Fruit fly (Drosophila melanogaster) whole organism, embryonic: Measurements from ENCODE around the gene CG13894.

ENCODE experiments used
- Atf-2 ChIP-seq: fragments of 200-800 bp; sonication (Bioruptor generic); optimal IDR thresholded peaks from 2 replicates; lab custom pipeline; 2016; ENCODE audit warnings: missing biosample characterization, missing genetic modification characterization
- Blimp-1 ChIP-seq: fragments of 200-800 bp; sonication (Bioruptor generic); optimal IDR thresholded peaks from 3 replicates; lab custom pipeline; 2018; ENCODE audit warnings: missing biosample characterization, missing genetic modification characterization, mild to moderate bottlenecking, moderate library complexity, missing genetic modification reagents
- CG10543 ChIP-seq: fragments of 200-800 bp; sonication (Bioruptor generic); optimal IDR thresholded peaks from 3 replicates; lab custom pipeline; 2017; ENCODE audit warnings: missing biosample characterization, mild to moderate bottlenecking, missing genetic modification characterization, moderate library complexity
- CG11085 ChIP-seq: fragments of 200-800 bp; sonication (Bioruptor generic); IDR thresholded peaks from 2 replicates; pipeline ENCODE4 v1.3.6; 2022; ENCODE audit warnings: missing biosample characterization, missing genetic modification characterization
- CG11093 ChIP-seq: fragments of 200-800 bp; sonication (Bioruptor generic); IDR thresholded peaks from 3 replicates; pipeline ENCODE4 v1.3.6; 2022; ENCODE audit warnings: missing biosample characterization, missing genetic modification characterization
- CG11560 ChIP-seq: fragments of 200-800 bp; sonication (Bioruptor generic); IDR thresholded peaks from 3 replicates; pipeline ENCODE4 v1.3.6; 2022; ENCODE audit warnings: missing biosample characterization, missing genetic modification characterization
- CG13287 ChIP-seq: fragments of 200-800 bp; sonication (Bioruptor generic); IDR thresholded peaks from 2 replicates; pipeline ENCODE4 v1.3.6; 2022; ENCODE audit warnings: missing biosample characterization, missing genetic modification characterization; ENCODE audit not compliant: partially characterized antibody
- CG13894 ChIP-seq: fragments of 200-800 bp; sonication (Bioruptor generic); optimal IDR thresholded peaks from 3 replicates; lab custom pipeline; 2018; ENCODE audit warnings: missing biosample characterization, mild to moderate bottlenecking, missing genetic modification characterization, moderate library complexity
- CG15269 ChIP-seq: fragments of 200-800 bp; sonication (Bioruptor generic); optimal IDR thresholded peaks from 2 replicates; lab custom pipeline; 2018; ENCODE audit warnings: missing biosample characterization, mild to moderate bottlenecking, missing genetic modification characterization, moderate library complexity
- CG17612 ChIP-seq: fragments of 200-800 bp; sonication (Bioruptor generic); IDR thresholded peaks from 2 replicates; pipeline ENCODE4 v1.3.6; 2022; ENCODE audit warnings: missing biosample characterization, missing genetic modification characterization
- CG18262 ChIP-seq: fragments of 200-800 bp; optimal IDR thresholded peaks from 3 replicates; lab custom pipeline; 2019; ENCODE audit warnings: missing biosample characterization, mild to moderate bottlenecking, missing genetic modification characterization, moderate library complexity
- CG3065 ChIP-seq: fragments of 200-800 bp; sonication (Bioruptor generic); optimal IDR thresholded peaks from 2 replicates; lab custom pipeline; 2016; ENCODE audit warnings: missing biosample characterization, missing genetic modification characterization
- CG3163 ChIP-seq: fragments of 200-800 bp; sonication (Bioruptor generic); optimal IDR thresholded peaks from 3 replicates; lab custom pipeline; 2016; ENCODE audit warnings: missing biosample characterization, missing genetic modification characterization
- CG34224 ChIP-seq: fragments of 200-800 bp; sonication (Bioruptor generic); IDR thresholded peaks from 3 replicates; pipeline ENCODE4 v1.3.6; 2022; ENCODE audit warnings: missing biosample characterization, missing genetic modification characterization; ENCODE audit not compliant: partially characterized antibody
- CG34376 ChIP-seq: fragments of 200-800 bp; sonication (Bioruptor generic); optimal IDR thresholded peaks from 2 replicates; lab custom pipeline; 2018; ENCODE audit warnings: missing biosample characterization, mild to moderate bottlenecking, missing genetic modification characterization
- CG34422 ChIP-seq: fragments of 200-800 bp; sonication (Bioruptor generic); IDR thresholded peaks from 3 replicates; pipeline ENCODE4 v1.3.6; 2022; ENCODE audit warnings: missing biosample characterization, missing genetic modification characterization
- CG4820 ChIP-seq: fragments of 200-800 bp; sonication (Bioruptor generic); optimal IDR thresholded peaks from 3 replicates; lab custom pipeline; 2016; ENCODE audit warnings: missing biosample characterization, missing genetic modification characterization
- CG5245 ChIP-seq: fragments of 200-800 bp; sonication (Bioruptor generic); optimal IDR thresholded peaks from 3 replicates; lab custom pipeline; 2016; ENCODE audit warnings: missing biosample characterization, missing genetic modification characterization
- CG6254 ChIP-seq: fragments of 200-800 bp; sonication (Bioruptor generic); optimal IDR thresholded peaks from 3 replicates; lab custom pipeline; 2017; ENCODE audit warnings: mild to moderate bottlenecking, missing biosample characterization, missing genetic modification reagents, missing genetic modification characterization
- CG8924 ChIP-seq: fragments of 200-800 bp; optimal IDR thresholded peaks from 3 replicates; lab custom pipeline; 2019; ENCODE audit warnings: missing biosample characterization, mild to moderate bottlenecking, missing genetic modification characterization, moderate library complexity
- CG9876 ChIP-seq: fragments of 200-800 bp; sonication (Bioruptor generic); optimal IDR thresholded peaks from 2 replicates; lab custom pipeline; 2016; ENCODE audit warnings: missing biosample characterization, missing genetic modification characterization
- Dad ChIP-seq: fragments of 200-800 bp; sonication (Bioruptor generic); optimal IDR thresholded peaks from 3 replicates; lab custom pipeline; 2016; ENCODE audit warnings: missing biosample characterization, missing genetic modification characterization
- Drgx ChIP-seq: fragments of 200-800 bp; sonication (Bioruptor generic); IDR thresholded peaks from 2 replicates; pipeline ENCODE4 v1.3.6; 2022; ENCODE audit warnings: missing biosample characterization, missing genetic modification characterization
- Gsc ChIP-seq: fragments of 200-800 bp; sonication (Bioruptor generic); IDR thresholded peaks from 2 replicates; pipeline ENCODE4 v1.3.6; 2022; ENCODE audit warnings: missing biosample characterization, missing genetic modification characterization
- Hr78 ChIP-seq, 2 experiments: fragments of 200-800 bp in 1 of 2; fragments of >200 bp in 1 of 2; sonication (Bioruptor generic) in 1 of 2; optimal IDR thresholded peaks; 2 replicates each; lab custom pipeline; 2017 to 2019; ENCODE audit warnings: missing biosample characterization in 2 of 2, missing genetic modification characterization in 2 of 2, mild to moderate bottlenecking in 1 of 2, moderate library complexity in 1 of 2
- Mrtf ChIP-seq: fragments of 200-800 bp; sonication (Bioruptor generic); IDR thresholded peaks from 3 replicates; pipeline ENCODE4 v1.3.6; 2022; ENCODE audit warnings: missing biosample characterization, missing genetic modification characterization
- Oli ChIP-seq: fragments of 200-800 bp; sonication (Bioruptor generic); optimal IDR thresholded peaks from 2 replicates; lab custom pipeline; 2018; ENCODE audit warnings: missing biosample characterization, mild to moderate bottlenecking, missing genetic modification characterization, moderate library complexity
- Pdp1 ChIP-seq, 2 experiments: fragments of 200-800 bp; sonication (Bioruptor generic); optimal IDR thresholded peaks; 3 replicates each; lab custom pipeline; 2016; ENCODE audit warnings: missing biosample characterization in 2 of 2, missing genetic modification characterization in 2 of 2, mild to moderate bottlenecking in 1 of 2, moderate library complexity in 1 of 2
- Stat92E ChIP-seq, 3 experiments: fragments of >200 bp in 2 of 3; fragments of 200-800 bp in 1 of 3; sonication (Bioruptor generic) in 1 of 3; optimal IDR thresholded peaks; 2 replicates each; lab custom pipeline; 2017 to 2019; ENCODE audit warnings: missing biosample characterization in 3 of 3, missing genetic modification characterization in 3 of 3, mild to moderate bottlenecking in 1 of 3, moderate library complexity in 1 of 3
- Taf1 ChIP-seq: fragments of 200-800 bp; sonication (Bioruptor generic); IDR thresholded peaks from 2 replicates; pipeline ENCODE4 v1.3.6; 2022; ENCODE audit warnings: missing biosample characterization, missing genetic modification characterization
- bab2 ChIP-seq: fragments of 200-800 bp; sonication (Bioruptor generic); optimal IDR thresholded peaks from 2 replicates; lab custom pipeline; 2016; ENCODE audit warnings: missing biosample characterization, missing genetic modification characterization
- bbx ChIP-seq: fragments of 200-800 bp; sonication (Bioruptor generic); IDR thresholded peaks from 2 replicates; pipeline ENCODE4 v1.3.6; 2022; ENCODE audit warnings: missing biosample characterization, missing genetic modification characterization; ENCODE audit not compliant: partially characterized antibody
- dmrt99B ChIP-seq: fragments of 200-800 bp; sonication (Bioruptor generic); optimal IDR thresholded peaks from 2 replicates; lab custom pipeline; 2018; ENCODE audit warnings: missing biosample characterization, mild to moderate bottlenecking, missing genetic modification characterization, moderate library complexity
- fd64A ChIP-seq: fragments of 200-800 bp; sonication (Bioruptor generic); optimal IDR thresholded peaks from 3 replicates; lab custom pipeline; 2018; ENCODE audit warnings: missing biosample characterization, mild to moderate bottlenecking, missing genetic modification characterization
- grau ChIP-seq: fragments of 200-800 bp; optimal IDR thresholded peaks from 3 replicates; lab custom pipeline; 2019; ENCODE audit warnings: missing biosample characterization, mild to moderate bottlenecking, missing genetic modification characterization, moderate library complexity
- lab ChIP-seq: fragments of 200-800 bp; sonication (Bioruptor generic); optimal IDR thresholded peaks from 3 replicates; lab custom pipeline; 2017; ENCODE audit warnings: missing biosample characterization, missing genetic modification characterization, mild to moderate bottlenecking, moderate library complexity, missing genetic modification reagents
- oc ChIP-seq: fragments of 200-800 bp; sonication (Bioruptor generic); optimal IDR thresholded peaks from 2 replicates; lab custom pipeline; 2018; ENCODE audit warnings: missing biosample characterization, mild to moderate bottlenecking, missing genetic modification characterization, moderate library complexity
- otp ChIP-seq: fragments of 200-800 bp; sonication (Bioruptor generic); IDR thresholded peaks from 3 replicates; pipeline ENCODE4, ENCODE4 v1.3.6; 2022; ENCODE audit warnings: missing biosample characterization, missing genetic modification characterization
- pfk ChIP-seq: fragments of 200-800 bp; sonication (Bioruptor generic); optimal IDR thresholded peaks from 2 replicates; lab custom pipeline; 2018; ENCODE audit warnings: missing biosample characterization, mild to moderate bottlenecking, missing genetic modification characterization, moderate library complexity
- prd ChIP-seq, 3 experiments: fragments of >200 bp in 2 of 3; fragments of 200-800 bp in 1 of 3; sonication (Bioruptor generic) in 1 of 3; optimal IDR thresholded peaks in 2 of 3; IDR thresholded peaks in 1 of 3; 2 replicates in 2 of 3; 3 replicates in 1 of 3; pipeline versions ENCODE4 v1.3.6 to Lab custom; 2017 to 2022; ENCODE audit warnings: missing biosample characterization in 1 of 3, missing genetic modification characterization in 1 of 3
- row ChIP-seq: fragments of 200-800 bp; sonication (Bioruptor generic); IDR thresholded peaks from 3 replicates; pipeline ENCODE4 v1.3.6; 2022; ENCODE audit warnings: missing biosample characterization, missing genetic modification characterization
- sd ChIP-seq: fragments of 200-800 bp; sonication (Bioruptor generic); optimal IDR thresholded peaks from 3 replicates; lab custom pipeline; 2018; ENCODE audit warnings: missing biosample characterization, mild to moderate bottlenecking, missing genetic modification characterization, moderate library complexity
- sens-2 ChIP-seq: fragments of 200-800 bp; sonication (Bioruptor generic); IDR thresholded peaks from 2 replicates; pipeline ENCODE4 v1.3.6; 2022; ENCODE audit warnings: missing biosample characterization, missing genetic modification characterization
- stc ChIP-seq: fragments of 200-800 bp; sonication (Bioruptor generic); IDR thresholded peaks from 2 replicates; pipeline ENCODE4 v1.3.6; 2022; ENCODE audit warnings: missing biosample characterization, missing genetic modification characterization
- tgo ChIP-seq: fragments of 200-800 bp; sonication (Bioruptor generic); IDR thresholded peaks from 3 replicates; pipeline ENCODE4 v1.3.6; 2022; ENCODE audit warnings: missing biosample characterization, missing genetic modification characterization
- tna ChIP-seq: fragments of 200-800 bp; sonication (Bioruptor generic); IDR thresholded peaks from 2 replicates; pipeline ENCODE4 v1.3.6; 2022; ENCODE audit warnings: missing biosample characterization, missing genetic modification characterization; ENCODE audit not compliant: partially characterized antibody
- trem ChIP-seq: fragments of 200-800 bp; optimal IDR thresholded peaks from 3 replicates; lab custom pipeline; 2019; ENCODE audit warnings: missing biosample characterization, mild to moderate bottlenecking, missing genetic modification characterization, moderate library complexity
- tup ChIP-seq: fragments of 200-800 bp; sonication (Bioruptor generic); optimal IDR thresholded peaks from 2 replicates; lab custom pipeline; 2016; ENCODE audit warnings: missing biosample characterization, mild to moderate bottlenecking, missing genetic modification characterization, moderate library complexity

CG13894 gene

DNA sequence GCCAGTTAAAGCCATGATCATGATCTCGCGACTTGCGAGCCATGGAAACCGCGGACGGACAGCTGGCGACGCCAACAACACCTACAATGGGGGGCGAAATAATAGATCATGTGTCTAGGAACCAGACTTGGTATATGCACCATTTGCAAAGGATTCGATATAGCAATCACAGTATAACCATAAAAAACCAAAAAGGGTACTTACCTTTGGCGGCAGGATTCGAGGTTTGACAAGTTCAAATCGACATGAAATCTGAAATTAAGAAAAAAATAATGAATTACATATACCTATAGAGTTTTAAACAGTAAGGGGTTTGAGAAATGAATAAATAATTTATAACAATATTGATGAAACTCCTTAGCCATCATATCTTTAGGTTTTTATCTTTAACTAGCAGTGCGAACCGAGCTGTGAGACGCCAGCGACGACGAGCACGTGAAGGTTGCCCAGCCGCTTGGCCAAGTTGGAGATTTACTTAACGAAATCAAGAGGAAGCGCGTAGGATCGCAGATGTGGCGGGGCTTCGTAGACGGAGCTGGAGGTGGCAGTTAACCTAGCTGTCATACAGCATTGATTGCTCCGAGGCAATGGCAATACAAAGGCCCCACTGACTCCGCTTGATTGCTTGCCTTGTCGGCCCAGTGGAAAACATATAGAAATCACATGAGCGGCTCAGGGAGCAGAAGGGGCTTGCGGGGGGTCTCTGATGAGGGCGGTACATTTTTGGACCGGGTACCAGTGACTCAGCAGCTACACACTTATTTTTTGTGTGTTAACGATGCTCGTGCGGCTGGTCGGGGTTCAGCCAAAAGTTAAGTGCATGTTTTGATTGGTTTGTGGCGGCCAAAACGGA lies 35.1 kb upstream of the CG13894 start (continued):
- no peak for TF ChIP-seq CG5245
- TF ChIP-seq Mrtf (GFP tag; lab: Robert Waterston, UW) = no peak
- TF ChIP-seq bab2 (GFP tag; lab: Kevin White, UChicago) = no peak
- peak; percentile 48 for TF ChIP-seq Oli (tag; lab: Kevin White, UChicago)
- TF ChIP-seq CG6254 = no peak
- TF ChIP-seq Hr78 (GFP tag; optimal IDR thresholded peaks at IDR 0.05; lab: Kevin White, UChicago) = peak in 1 of 2 experiments; percentile 14
- TF ChIP-seq Pdp1 (GFP tag; optimal IDR thresholded peaks at IDR 0.05; lab: Kevin White, UChicago) = peak in 1 of 2 experiments; percentile 8
- no peak for TF ChIP-seq lab (GFP tag; lab: Kevin White, UChicago)
- peak; percentile 38 for TF ChIP-seq grau (tag; lab: Kevin White, UChicago)
- peak; percentile 16 for TF ChIP-seq CG15269
- TF ChIP-seq CG8924 (tag; lab: Kevin White, UChicago) = peak; percentile 21
- no peak for TF ChIP-seq Atf-2 (GFP tag; lab: Kevin White, UChicago)
- TF ChIP-seq Drgx (GFP tag; lab: Robert Waterston, UW) = peak; percentile 34; the same call in 1 of the 2 replicates
- no peak for TF ChIP-seq tup
- no peak for TF ChIP-seq Blimp-1
- no peak for TF ChIP-seq Gsc
- TF ChIP-seq CG34422 (GFP tag; lab: Robert Waterston, UW) = no peak
- TF ChIP-seq fd64A = no peak
- peak; percentile 24; the same call in 2 of the 3 replicates for TF ChIP-seq tgo (GFP tag; lab: Robert Waterston, UW)
- peak; percentile 45 for TF ChIP-seq sd (tag; lab: Kevin White, UChicago)
- peak; percentile 37 for TF ChIP-seq dmrt99B
- no peak for TF ChIP-seq bbx (GFP tag; lab: Robert Waterston, UW)
- no peak for TF ChIP-seq Dad (GFP tag; lab: Kevin White, UChicago)
- no peak for TF ChIP-seq CG34224 (GFP tag; lab: Robert Waterston, UW)
- TF ChIP-seq pfk (GFP tag; lab: Kevin White, UChicago) = no peak
- no peak for TF ChIP-seq CG13287 (GFP tag; lab: Robert Waterston, UW)
- TF ChIP-seq sens-2 (GFP tag; lab: Robert Waterston, UW) = no peak
- TF ChIP-seq CG3065 = no peak
- peak; percentile 20 for TF ChIP-seq CG4820 (GFP tag; lab: Kevin White, UChicago)
- peak; percentile 37; the same call in 2 of the 3 replicates for TF ChIP-seq row (GFP tag; lab: Robert Waterston, UW)
- peak; percentile 57 for TF ChIP-seq CG18262 (tag; lab: Kevin White, UChicago)
- TF ChIP-seq Taf1 = no peak
- TF ChIP-seq otp (GFP tag; lab: Robert Waterston, UW) = no peak
- TF ChIP-seq CG9876 = no peak
- no peak for TF ChIP-seq stc (GFP tag; lab: Robert Waterston, UW)
- TF ChIP-seq CG11093 = no peak
- TF ChIP-seq oc (tag; lab: Kevin White, UChicago) = peak; percentile 43
- TF ChIP-seq, all 482 proteins: peak for 92

DNA sequence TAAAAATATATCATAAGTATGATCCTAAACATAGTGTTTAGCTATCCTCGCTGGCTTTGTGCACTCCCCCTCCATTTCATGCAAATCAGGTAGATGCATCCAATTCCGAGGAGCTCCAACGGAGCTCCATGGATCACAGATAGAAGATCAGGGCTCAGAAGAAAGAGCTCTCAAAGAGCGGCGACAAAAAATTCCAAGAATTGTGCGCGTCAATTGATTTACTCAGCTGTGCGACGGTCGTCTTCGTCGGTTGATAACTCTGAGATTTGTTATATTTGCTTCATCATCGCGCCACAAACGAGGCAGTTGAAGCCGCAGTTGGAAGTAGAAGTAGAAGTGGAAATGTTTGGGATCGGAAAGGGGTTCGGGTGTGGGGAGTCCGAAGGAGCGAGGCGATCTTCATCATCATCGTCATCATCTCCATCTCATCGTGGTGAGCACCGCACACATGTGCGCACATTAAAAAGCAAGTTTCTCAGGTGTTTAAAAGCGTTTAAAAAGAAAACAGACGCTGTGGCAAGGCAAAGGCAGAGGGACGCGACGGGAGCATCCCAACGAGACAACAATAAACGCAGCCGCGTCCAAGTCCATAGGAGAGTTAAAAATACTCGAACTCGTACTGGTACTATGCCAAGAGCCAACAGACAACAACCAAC lies 34.4 kb upstream of the CG13894 start:
- TF ChIP-seq fd64A (no peak), CG13894 (tag; lab: Kevin White, UChicago) (peak; percentile 12), CG34376 (GFP tag; lab: Kevin White, UChicago) (no peak), prd (optimal IDR thresholded peaks at IDR 0.05; lab: Kevin White, UChicago) (no peak), prd (GFP tag; IDR thresholded peaks at IDR 0.05; lab: Robert Waterston, UW) (no peak), CG17612 (GFP tag; lab: Robert Waterston, UW) (no peak), CG11560 (tag; lab: Robert Waterston, UW) (no peak), CG3163 (GFP tag; lab: Kevin White, UChicago) (no peak), CG11085 (GFP tag; lab: Robert Waterston, UW) (no peak), trem (no peak), tna (no peak), Stat92E (GFP tag; optimal IDR thresholded peaks at IDR 0.05; lab: Kevin White, UChicago) (peak in 1 of 3 experiments; percentile 95), CG10543 (GFP tag; lab: Kevin White, UChicago) (peak; percentile 4)
